Fruit fly (Drosophila melanogaster) whole organism, embryonic: ENCODE results near the gene NijC.

Source experiments
- Antp ChIP-seq: fragments of 200-800 bp; sonication (Bioruptor generic); optimal IDR thresholded peaks from 3 replicates; lab custom pipeline; 2016; ENCODE audit warnings: missing biosample characterization, missing genetic modification characterization
- Atf-2 ChIP-seq: fragments of 200-800 bp; sonication (Bioruptor generic); optimal IDR thresholded peaks from 2 replicates; lab custom pipeline; 2016; ENCODE audit warnings: missing biosample characterization, missing genetic modification characterization
- Bgb ChIP-seq: fragments of 200-800 bp; sonication (Bioruptor generic); IDR thresholded peaks from 2 replicates; pipeline ENCODE4 v1.3.6; 2022; ENCODE audit warnings: missing biosample characterization, missing genetic modification characterization; ENCODE audit not compliant: partially characterized antibody
- Blimp-1 ChIP-seq: fragments of 200-800 bp; sonication (Bioruptor generic); optimal IDR thresholded peaks from 3 replicates; lab custom pipeline; 2018; ENCODE audit warnings: missing biosample characterization, missing genetic modification characterization, mild to moderate bottlenecking, moderate library complexity, missing genetic modification reagents
- CG11696 ChIP-seq: fragments of 200-800 bp; sonication (Bioruptor generic); IDR thresholded peaks from 2 replicates; pipeline ENCODE4 v1.3.6; 2022; ENCODE audit warnings: missing biosample characterization, missing genetic modification characterization
- CG14710 ChIP-seq: fragments of 200-800 bp; sonication (Bioruptor generic); optimal IDR thresholded peaks from 3 replicates; lab custom pipeline; 2019; ENCODE audit warnings: missing biosample characterization, mild to moderate bottlenecking, missing genetic modification characterization, moderate library complexity
- CG14860 ChIP-seq: fragments of 200-800 bp; sonication (Bioruptor generic); IDR thresholded peaks from 3 replicates; pipeline ENCODE4 v1.3.6; 2022; ENCODE audit warnings: missing biosample characterization, missing genetic modification characterization; ENCODE audit not compliant: partially characterized antibody
- CG15514 ChIP-seq: fragments of 200-800 bp; sonication (Bioruptor generic); optimal IDR thresholded peaks from 3 replicates; lab custom pipeline; 2017; ENCODE audit warnings: missing biosample characterization, missing genetic modification characterization, mild to moderate bottlenecking, moderate library complexity, missing genetic modification reagents
- CG16779 ChIP-seq: fragments of 200-800 bp; sonication (Bioruptor generic); IDR thresholded peaks from 2 replicates; pipeline ENCODE4 v1.3.6; 2022; ENCODE audit warnings: missing biosample characterization, missing genetic modification characterization
- CG1832 ChIP-seq: fragments of 200-800 bp; sonication (Bioruptor generic); optimal IDR thresholded peaks from 2 replicates; lab custom pipeline; 2017; ENCODE audit warnings: missing biosample characterization, mild to moderate bottlenecking, missing genetic modification characterization, inconsistent platforms
- CG18599 ChIP-seq: fragments of 200-800 bp; sonication (Bioruptor generic); optimal IDR thresholded peaks from 3 replicates; lab custom pipeline; 2017; ENCODE audit warnings: missing biosample characterization, missing genetic modification characterization, mild to moderate bottlenecking, moderate library complexity, missing genetic modification reagents
- CG2712 ChIP-seq: fragments of 200-800 bp; optimal IDR thresholded peaks from 3 replicates; lab custom pipeline; 2019; ENCODE audit warnings: missing biosample characterization, mild to moderate bottlenecking, missing genetic modification characterization, moderate library complexity
- CG30403 ChIP-seq: fragments of 200-800 bp; sonication (Bioruptor generic); optimal IDR thresholded peaks from 3 replicates; lab custom pipeline; 2016; ENCODE audit warnings: missing biosample characterization, missing genetic modification characterization
- CG34376 ChIP-seq: fragments of 200-800 bp; sonication (Bioruptor generic); optimal IDR thresholded peaks from 2 replicates; lab custom pipeline; 2018; ENCODE audit warnings: missing biosample characterization, mild to moderate bottlenecking, missing genetic modification characterization
- CG3995 ChIP-seq: fragments of 200-800 bp; sonication (Bioruptor generic); optimal IDR thresholded peaks from 3 replicates; lab custom pipeline; 2016; ENCODE audit warnings: missing biosample characterization, missing genetic modification characterization
- CG6689 ChIP-seq: fragments of 200-800 bp; sonication (Bioruptor generic); IDR thresholded peaks from 2 replicates; pipeline ENCODE4 v1.3.6; 2022; ENCODE audit warnings: missing biosample characterization, missing genetic modification characterization
- CG7271 ChIP-seq: fragments of 200-800 bp; sonication (Bioruptor generic); optimal IDR thresholded peaks from 2 replicates; lab custom pipeline; 2018; ENCODE audit warnings: missing biosample characterization, mild to moderate bottlenecking, missing genetic modification characterization, moderate library complexity
- CG8281 ChIP-seq: fragments of 200-800 bp; sonication (Bioruptor generic); optimal IDR thresholded peaks from 2 replicates; lab custom pipeline; 2018; ENCODE audit warnings: missing biosample characterization, mild to moderate bottlenecking, missing genetic modification characterization, moderate library complexity
- CG8388 ChIP-seq: fragments of 200-800 bp; sonication (Bioruptor generic); optimal IDR thresholded peaks from 2 replicates; lab custom pipeline; 2019; ENCODE audit warnings: missing biosample characterization, mild to moderate bottlenecking, missing genetic modification characterization, moderate library complexity
- CG8765 ChIP-seq: fragments of 200-800 bp; sonication (Bioruptor generic); IDR thresholded peaks from 2 replicates; pipeline ENCODE4 v1.3.6; 2022; ENCODE audit warnings: missing biosample characterization, missing genetic modification characterization
- Dad ChIP-seq: fragments of 200-800 bp; sonication (Bioruptor generic); optimal IDR thresholded peaks from 3 replicates; lab custom pipeline; 2016; ENCODE audit warnings: missing biosample characterization, missing genetic modification characterization
- Dip2 ChIP-seq: fragments of 200-800 bp; sonication (Bioruptor generic); IDR thresholded peaks from 2 replicates; pipeline ENCODE4 v1.3.6; 2022; ENCODE audit warnings: missing biosample characterization, missing genetic modification characterization
- Lhr ChIP-seq: fragments of 200-800 bp; sonication (Bioruptor generic); optimal IDR thresholded peaks from 3 replicates; lab custom pipeline; 2017; ENCODE audit warnings: mild to moderate bottlenecking, missing biosample characterization, missing genetic modification reagents, missing genetic modification characterization
- Optix ChIP-seq: fragments of 200-800 bp; sonication (Bioruptor generic); IDR thresholded peaks from 3 replicates; pipeline ENCODE4 v1.3.6; 2022; ENCODE audit warnings: missing biosample characterization, missing genetic modification characterization
- Pdp1 ChIP-seq, 2 experiments: fragments of 200-800 bp; sonication (Bioruptor generic); optimal IDR thresholded peaks; 3 replicates each; lab custom pipeline; 2016; ENCODE audit warnings: missing biosample characterization in 2 of 2, missing genetic modification characterization in 2 of 2, mild to moderate bottlenecking in 1 of 2, moderate library complexity in 1 of 2
- Rfx ChIP-seq: fragments of 200-800 bp; sonication (Bioruptor generic); IDR thresholded peaks from 2 replicates; pipeline ENCODE4 v1.3.6; 2022; ENCODE audit warnings: missing biosample characterization, missing genetic modification characterization
- Spps ChIP-seq: fragments of 200-800 bp; sonication (Bioruptor generic); optimal IDR thresholded peaks from 2 replicates; lab custom pipeline; 2018; ENCODE audit warnings: missing biosample characterization, mild to moderate bottlenecking, missing genetic modification characterization
- Taf1 ChIP-seq: fragments of 200-800 bp; sonication (Bioruptor generic); IDR thresholded peaks from 2 replicates; pipeline ENCODE4 v1.3.6; 2022; ENCODE audit warnings: missing biosample characterization, missing genetic modification characterization
- Tbp ChIP-seq: fragments of >200 bp; optimal IDR thresholded peaks from 2 replicates; lab custom pipeline; 2018; ENCODE audit warnings: missing biosample characterization, missing genetic modification characterization
- Usf ChIP-seq: fragments of 200-800 bp; sonication (Bioruptor generic); optimal IDR thresholded peaks from 2 replicates; lab custom pipeline; 2017; ENCODE audit warnings: missing genotype, missing biosample characterization, missing genetic modification characterization
- bigmax ChIP-seq: fragments of 200-800 bp; sonication (Bioruptor generic); optimal IDR thresholded peaks from 2 replicates; lab custom pipeline; 2018; ENCODE audit warnings: missing biosample characterization, mild to moderate bottlenecking, missing genetic modification characterization
- bsh ChIP-seq, 2 experiments: fragments of 200-800 bp; sonication (Bioruptor generic); optimal IDR thresholded peaks; 2 replicates each; lab custom pipeline; 2017 to 2018; ENCODE audit warnings: mild to moderate bottlenecking in 2 of 2, missing biosample characterization in 2 of 2, missing genetic modification characterization in 2 of 2, moderate library complexity in 1 of 2
- cas ChIP-seq: fragments of 200-800 bp; sonication (Bioruptor generic); IDR thresholded peaks from 2 replicates; pipeline ENCODE4 v1.3.6; 2022; ENCODE audit warnings: missing biosample characterization, missing genetic modification characterization
- ci ChIP-seq: fragments of 200-800 bp; sonication (Bioruptor generic); IDR thresholded peaks from 3 replicates; pipeline ENCODE4 v1.3.6; 2022; ENCODE audit warnings: missing biosample characterization, missing genetic modification characterization
- danr ChIP-seq: fragments of 200-800 bp; sonication (Bioruptor generic); IDR thresholded peaks from 2 replicates; pipeline ENCODE4 v1.3.6; 2022; ENCODE audit warnings: missing biosample characterization, missing genetic modification characterization
- dati ChIP-seq: fragments of 200-800 bp; sonication (Bioruptor generic); IDR thresholded peaks from 2 replicates; pipeline ENCODE4 v1.3.6; 2022; ENCODE audit warnings: missing biosample characterization, missing genetic modification characterization
- dmrt11E ChIP-seq: fragments of 200-800 bp; sonication (Bioruptor generic); optimal IDR thresholded peaks from 3 replicates; lab custom pipeline; 2018; ENCODE audit warnings: missing biosample characterization, mild to moderate bottlenecking, missing genetic modification characterization, moderate library complexity
- inv ChIP-seq: fragments of 200-800 bp; sonication (Bioruptor generic); IDR thresholded peaks from 2 replicates; pipeline ENCODE4 v1.3.6; 2022; ENCODE audit warnings: missing biosample characterization, missing genetic modification characterization; ENCODE audit not compliant: partially characterized antibody
- jumu ChIP-seq: fragments of 200-800 bp; sonication (Bioruptor generic); optimal IDR thresholded peaks from 3 replicates; lab custom pipeline; 2016; ENCODE audit warnings: missing biosample characterization, missing genetic modification characterization
- otp ChIP-seq: fragments of 200-800 bp; sonication (Bioruptor generic); IDR thresholded peaks from 3 replicates; pipeline ENCODE4, ENCODE4 v1.3.6; 2022; ENCODE audit warnings: missing biosample characterization, missing genetic modification characterization
- pan ChIP-seq, 4 experiments: fragments of >200 bp in 3 of 4; fragments of 200-800 bp in 1 of 4; sonication (Bioruptor generic) in 1 of 4; optimal IDR thresholded peaks in 3 of 4; IDR thresholded peaks in 1 of 4; 2 replicates each; pipeline versions ENCODE4 v1.3.6 to Lab custom; 2017 to 2022; ENCODE audit warnings: missing biosample characterization in 2 of 4, missing genetic modification characterization in 2 of 4, mixed read lengths in 1 of 4
- prd ChIP-seq, 3 experiments: fragments of >200 bp in 2 of 3; fragments of 200-800 bp in 1 of 3; sonication (Bioruptor generic) in 1 of 3; optimal IDR thresholded peaks in 2 of 3; IDR thresholded peaks in 1 of 3; 2 replicates in 2 of 3; 3 replicates in 1 of 3; pipeline versions ENCODE4 v1.3.6 to Lab custom; 2017 to 2022; ENCODE audit warnings: missing biosample characterization in 1 of 3, missing genetic modification characterization in 1 of 3
- pzg ChIP-seq: fragments of 200-800 bp; sonication (Bioruptor generic); optimal IDR thresholded peaks from 3 replicates; lab custom pipeline; 2018; ENCODE audit warnings: missing biosample characterization, mild to moderate bottlenecking, missing genetic modification characterization, moderate library complexity
- sc ChIP-seq, 3 experiments: fragments of >200 bp in 2 of 3; fragments of 200-800 bp in 1 of 3; sonication (Bioruptor generic) in 1 of 3; optimal IDR thresholded peaks; 2 replicates in 2 of 3; 3 replicates in 1 of 3; lab custom pipeline; 2017; ENCODE audit warnings: mild to moderate bottlenecking in 1 of 3, missing biosample characterization in 1 of 3, missing genetic modification characterization in 1 of 3, missing genetic modification reagents in 1 of 3
- sens ChIP-seq: fragments of 200-800 bp; sonication (Bioruptor generic); peaks from one replicate; lab custom pipeline; 2016; ENCODE audit warnings: missing biosample characterization, missing genetic modification characterization
- unpg ChIP-seq: fragments of 200-800 bp; sonication (Bioruptor generic); optimal IDR thresholded peaks from 3 replicates; lab custom pipeline; 2018; ENCODE audit warnings: missing biosample characterization, mild to moderate bottlenecking, missing genetic modification characterization, moderate library complexity
- usp ChIP-seq: fragments of >200 bp; optimal IDR thresholded peaks from 2 replicates; lab custom pipeline; 2017; ENCODE audit warnings: missing biosample characterization, missing genetic modification characterization
- z ChIP-seq: fragments of 200-800 bp; sonication (Bioruptor generic); IDR thresholded peaks from 3 replicates; pipeline ENCODE4 v1.3.6; 2022; ENCODE audit warnings: missing biosample characterization, missing genetic modification characterization

NijC gene

DNA sequence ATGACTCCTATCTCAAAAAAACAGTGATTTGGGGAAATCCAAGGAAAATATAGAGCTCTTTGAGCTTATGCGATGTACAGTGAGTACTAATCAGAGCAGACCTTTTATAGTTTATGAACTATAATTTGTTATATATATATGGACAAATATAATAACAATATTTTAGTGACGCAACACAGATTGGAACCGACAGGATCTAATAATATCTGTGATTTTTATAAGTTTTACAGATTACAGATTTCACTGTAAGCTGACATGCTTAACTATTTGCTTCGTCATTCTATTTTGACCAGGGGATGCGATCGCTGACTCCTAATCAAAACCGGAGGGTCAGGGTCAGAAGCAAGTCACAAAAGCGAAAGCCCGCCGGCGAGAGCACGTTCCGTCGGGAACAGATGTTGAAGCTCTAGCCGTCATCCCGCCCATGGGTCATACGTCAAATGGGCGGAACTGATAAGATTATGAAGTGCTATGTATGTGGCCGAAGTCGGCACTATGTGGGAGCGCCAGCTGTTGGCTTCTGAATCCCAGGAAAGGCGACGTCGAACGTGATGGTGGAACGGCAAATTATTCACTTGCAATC lies 20.8 kb upstream of the NijC start, which contains the start of gene Gnmt (continued):
- TF ChIP-seq CG7271, result no peak
- no peak for TF ChIP-seq Spps (tag; lab: Kevin White, UChicago)
- no peak for TF ChIP-seq sens (GFP tag; lab: Kevin White, UChicago)
- no peak for TF ChIP-seq dmrt11E
- no peak for TF ChIP-seq Lhr (GFP tag; lab: Kevin White, UChicago)
- TF ChIP-seq sc (optimal IDR thresholded peaks at IDR 0.05; lab: Kevin White, UChicago), result no peak
- TF ChIP-seq sc (GFP tag; optimal IDR thresholded peaks at IDR 0.05; lab: Kevin White, UChicago), result no peak
- no peak for TF ChIP-seq Antp (GFP tag; lab: Kevin White, UChicago)
- no peak for TF ChIP-seq CG3995 (GFP tag; lab: Kevin White, UChicago)
- TF ChIP-seq dati (GFP tag; lab: Robert Waterston, UW), result no peak
- no peak for TF ChIP-seq Optix
- no peak for TF ChIP-seq bigmax (GFP tag; lab: Kevin White, UChicago)
- no peak for TF ChIP-seq Dad (GFP tag; lab: Kevin White, UChicago)
- no peak for TF ChIP-seq CG11696 (GFP tag; lab: Robert Waterston, UW)
- no peak for TF ChIP-seq Dip2 (GFP tag; lab: Robert Waterston, UW)
- TF ChIP-seq CG15514, result no peak
- peak; percentile 5 for TF ChIP-seq Blimp-1 (GFP tag; lab: Kevin White, UChicago)
- TF ChIP-seq CG34376 (GFP tag; lab: Kevin White, UChicago), result peak; percentile 78
- TF ChIP-seq CG1832, result no peak
- no peak for TF ChIP-seq cas (GFP tag; lab: Robert Waterston, UW)
- no peak for TF ChIP-seq Usf (GFP tag; lab: Kevin White, UChicago)
- no peak for TF ChIP-seq unpg (GFP tag; lab: Kevin White, UChicago)
- no peak for TF ChIP-seq danr (GFP tag; lab: Robert Waterston, UW)
- no peak for TF ChIP-seq CG8388 (GFP tag; lab: Kevin White, UChicago)
- TF ChIP-seq pzg, result no peak
- no peak for TF ChIP-seq otp (GFP tag; lab: Robert Waterston, UW)
- TF ChIP-seq Tbp (GFP tag; lab: Kevin White, UChicago), result no peak
- no peak for TF ChIP-seq Taf1
- TF ChIP-seq jumu (GFP tag; lab: Kevin White, UChicago), result no peak
- TF ChIP-seq CG14860 (GFP tag; lab: Robert Waterston, UW), result no peak
- TF ChIP-seq CG16779 (GFP tag; lab: Robert Waterston, UW), result no peak
- peak in 1 of 2 experiments; percentile 24 for TF ChIP-seq Pdp1 (GFP tag; optimal IDR thresholded peaks at IDR 0.05; lab: Kevin White, UChicago)
- no peak for TF ChIP-seq Bgb
- TF ChIP-seq prd (optimal IDR thresholded peaks at IDR 0.05; lab: Kevin White, UChicago), result no peak
- 0 out of 3 replicates have a peak, but pooled peaks have one; percentile 12 for TF ChIP-seq prd (GFP tag; IDR thresholded peaks at IDR 0.05; lab: Robert Waterston, UW)
- TF ChIP-seq inv (GFP tag; lab: Robert Waterston, UW), result no peak
- peak in 1 of 2 experiments; percentile 10 for TF ChIP-seq bsh (GFP tag; optimal IDR thresholded peaks at IDR 0.05; lab: Kevin White, UChicago)
- TF ChIP-seq CG6689 (GFP tag; lab: Robert Waterston, UW), result 0 out of 2 replicates have a peak, but pooled peaks have one; percentile 14
- peak; percentile 56 for TF ChIP-seq Rfx (GFP tag; lab: Robert Waterston, UW)
- TF ChIP-seq pan (optimal IDR thresholded peaks at IDR 0.05; lab: Kevin White, UChicago), result no peak
- peak in 1 of 2 experiments; percentile 16 for TF ChIP-seq pan (GFP tag; optimal IDR thresholded peaks at IDR 0.05 in 1 of 2, IDR thresholded peaks at IDR 0.05 in 1 of 2)
- no peak for TF ChIP-seq CG8765 (GFP tag; lab: Robert Waterston, UW)
- TF ChIP-seq CG30403, result peak; percentile 11
- TF ChIP-seq ci (GFP tag; lab: Robert Waterston, UW), result 0 out of 3 replicates have a peak, but pooled peaks have one; percentile 16
- peak; percentile 70 for TF ChIP-seq CG18599 (GFP tag; lab: Kevin White, UChicago)
- TF ChIP-seq usp (GFP tag; lab: Kevin White, UChicago), result no peak
- no peak for TF ChIP-seq CG14710
- TF ChIP-seq z (GFP tag; lab: Robert Waterston, UW), result no peak
- TF ChIP-seq CG8281 (tag; lab: Kevin White, UChicago), result no peak
- TF ChIP-seq Atf-2 (GFP tag; lab: Kevin White, UChicago), result no peak
- TF ChIP-seq CG2712 (tag; lab: Kevin White, UChicago), result no peak
